Worm (Caenorhabditis elegans) whole organism, late embryonic: ENCODE data around the gene pitr-1.
A peak's percentile ranks its signal among the peaks of the same experiment; 100 is the strongest.

Experiments used
- C08G9.2 ChIP-seq: sonication (generic microtip); optimal IDR thresholded peaks from 2 replicates; lab custom pipeline; 2016; ENCODE audit warnings: mild to moderate bottlenecking, missing genetic modification characterization, moderate library complexity, missing compliant biosample characterization
- F13H6.1 ChIP-seq: sonication (generic microtip); optimal IDR thresholded peaks from 2 replicates; lab custom pipeline; 2016; ENCODE audit warnings: missing genetic modification characterization, missing compliant biosample characterization
- K02D7.2 ChIP-seq: sonication (generic microtip); optimal IDR thresholded peaks from 2 replicates; lab custom pipeline; 2017; ENCODE audit warnings: mild to moderate bottlenecking, missing genetic modification characterization, missing compliant biosample characterization
- K09A11.1 ChIP-seq: sonication (generic microtip); optimal IDR thresholded peaks from 2 replicates; lab custom pipeline; 2017; ENCODE audit warnings: antibody characterized with exemption, mild to moderate bottlenecking, missing genetic modification characterization, missing compliant biosample characterization; ENCODE audit not compliant: insufficient read depth
- T23F11.4 ChIP-seq: fragments of 200-800 bp; sonication (Bioruptor generic); optimal IDR thresholded peaks from 2 replicates; lab custom pipeline; 2018; ENCODE audit warnings: mild to moderate bottlenecking, missing genetic modification characterization, missing compliant biosample characterization
- ahr-1 ChIP-seq: sonication (generic microtip); optimal IDR thresholded peaks from 2 replicates; lab custom pipeline; 2016; ENCODE audit warnings: missing genetic modification characterization, missing compliant biosample characterization
- ama-1 ChIP-seq: fragments of 150-350 bp; optimal IDR thresholded peaks from 2 replicates; lab custom pipeline; 2014
- ceh-14 ChIP-seq: sonication (generic microtip); optimal IDR thresholded peaks from 2 replicates; lab custom pipeline; 2016; ENCODE audit warnings: missing genotype, missing genetic modification characterization, missing compliant biosample characterization
- ceh-18 ChIP-seq: sonication (generic microtip); optimal IDR thresholded peaks from 2 replicates; lab custom pipeline; 2016; ENCODE audit warnings: missing genetic modification characterization, missing compliant biosample characterization
- ceh-22 ChIP-seq: sonication (generic microtip); optimal IDR thresholded peaks from 2 replicates; lab custom pipeline; 2017; ENCODE audit warnings: missing biosample characterization, missing genetic modification characterization
- ceh-30 ChIP-seq: fragments of 150-350 bp; optimal IDR thresholded peaks from 2 replicates; lab custom pipeline; 2014; ENCODE audit warnings: missing biosample characterization, missing genetic modification characterization
- ceh-31 ChIP-seq: sonication (generic microtip); optimal IDR thresholded peaks from 2 replicates; lab custom pipeline; 2016; ENCODE audit warnings: missing genetic modification characterization, missing compliant biosample characterization
- ceh-34 ChIP-seq: sonication (generic microtip); optimal IDR thresholded peaks from 2 replicates; lab custom pipeline; 2016; ENCODE audit warnings: mild to moderate bottlenecking, missing genetic modification characterization, missing compliant biosample characterization
- ceh-48 ChIP-seq: sonication (generic microtip); optimal IDR thresholded peaks from 2 replicates; lab custom pipeline; 2016; ENCODE audit warnings: missing genetic modification characterization, inconsistent platforms, missing compliant biosample characterization
- ceh-9 ChIP-seq: sonication (generic microtip); optimal IDR thresholded peaks from 2 replicates; lab custom pipeline; 2016; ENCODE audit warnings: mild to moderate bottlenecking, missing genetic modification characterization, inconsistent platforms, missing compliant biosample characterization
- che-1 ChIP-seq: sonication (generic microtip); optimal IDR thresholded peaks from 2 replicates; lab custom pipeline; 2016; ENCODE audit warnings: mild to moderate bottlenecking, missing genetic modification characterization, missing compliant biosample characterization
- dve-1 ChIP-seq: sonication (generic microtip); optimal IDR thresholded peaks from 2 replicates; lab custom pipeline; 2017; ENCODE audit warnings: antibody characterized with exemption, mild to moderate bottlenecking, missing genetic modification characterization, missing compliant biosample characterization
- eyg-1 ChIP-seq: sonication (generic microtip); optimal IDR thresholded peaks from 2 replicates; lab custom pipeline; 2016; ENCODE audit warnings: missing genotype, missing genetic modification characterization, missing compliant biosample characterization
- fax-1 ChIP-seq: sonication (generic microtip); optimal IDR thresholded peaks from 2 replicates; lab custom pipeline; 2016; ENCODE audit warnings: missing genotype, missing genetic modification characterization, missing compliant biosample characterization
- fkh-10 ChIP-seq: fragments of 150-350 bp; optimal IDR thresholded peaks from 2 replicates; lab custom pipeline; 2014; ENCODE audit warnings: missing biosample characterization, missing genetic modification reagents, missing genetic modification characterization
- fkh-6 ChIP-seq: sonication (generic microtip); optimal IDR thresholded peaks from 2 replicates; lab custom pipeline; 2016; ENCODE audit warnings: missing genetic modification characterization, missing compliant biosample characterization
- gmeb-2 ChIP-seq: sonication (generic microtip); optimal IDR thresholded peaks from 2 replicates; lab custom pipeline; 2016; ENCODE audit warnings: missing genetic modification characterization, inconsistent platforms, missing compliant biosample characterization
- hlh-15 ChIP-seq: sonication (generic microtip); optimal IDR thresholded peaks from 2 replicates; lab custom pipeline; 2016; ENCODE audit warnings: missing genetic modification characterization, missing compliant biosample characterization
- hlh-30 ChIP-seq: sonication (generic microtip); optimal IDR thresholded peaks from 2 replicates; lab custom pipeline; 2017; ENCODE audit warnings: antibody characterized with exemption, missing genetic modification characterization, missing compliant biosample characterization; ENCODE audit not compliant: insufficient read depth
- lin-11 ChIP-seq: fragments of 200-800 bp; sonication (Bioruptor generic); optimal IDR thresholded peaks from 2 replicates; lab custom pipeline; 2018; ENCODE audit warnings: mild to moderate bottlenecking, missing genetic modification characterization, missing compliant biosample characterization
- madf-2 ChIP-seq: sonication (generic microtip); optimal IDR thresholded peaks from 2 replicates; lab custom pipeline; 2017; ENCODE audit warnings: missing genetic modification characterization, missing compliant biosample characterization
- nfya-1 ChIP-seq: sonication (generic microtip); optimal IDR thresholded peaks from 2 replicates; lab custom pipeline; 2017; ENCODE audit warnings: missing genetic modification characterization, mild to moderate bottlenecking, missing compliant biosample characterization, antibody characterized with exemption, moderate library complexity
- nhr-11 ChIP-seq: fragments of 150-350 bp; optimal IDR thresholded peaks from 2 replicates; lab custom pipeline; 2014; ENCODE audit warnings: missing biosample characterization, missing genetic modification characterization
- nhr-232 ChIP-seq: sonication (generic microtip); optimal IDR thresholded peaks from 2 replicates; lab custom pipeline; 2016; ENCODE audit warnings: missing genetic modification characterization, missing compliant biosample characterization
- npax-4 ChIP-seq: sonication (generic microtip); optimal IDR thresholded peaks from 2 replicates; lab custom pipeline; 2016; ENCODE audit warnings: missing genetic modification characterization, missing compliant biosample characterization
- odd-2 ChIP-seq: sonication (generic microtip); optimal IDR thresholded peaks from 2 replicates; lab custom pipeline; 2017; ENCODE audit warnings: antibody characterized with exemption, mild to moderate bottlenecking, missing genetic modification characterization, missing compliant biosample characterization
- pag-3 ChIP-seq: sonication (generic microtip); optimal IDR thresholded peaks from 2 replicates; lab custom pipeline; 2016; ENCODE audit warnings: missing compliant biosample characterization, missing genetic modification characterization, borderline replicate concordance
- pha-2 ChIP-seq: sonication (generic microtip); optimal IDR thresholded peaks from 2 replicates; lab custom pipeline; 2017; ENCODE audit warnings: mild to moderate bottlenecking, missing genetic modification characterization, missing compliant biosample characterization
- pqm-1 ChIP-seq: sonication (generic microtip); optimal IDR thresholded peaks from 2 replicates; lab custom pipeline; 2016; ENCODE audit warnings: missing genetic modification characterization, missing compliant biosample characterization
- pros-1 ChIP-seq: fragments of 150-350 bp; optimal IDR thresholded peaks from 2 replicates; lab custom pipeline; 2014; ENCODE audit warnings: missing biosample characterization, missing genetic modification reagents, missing genetic modification characterization
- ref-2 ChIP-seq: sonication (generic microtip); optimal IDR thresholded peaks from 2 replicates; lab custom pipeline; 2016; ENCODE audit warnings: missing genetic modification characterization, missing compliant biosample characterization
- rnt-1 ChIP-seq: sonication (generic microtip); optimal IDR thresholded peaks from 2 replicates; lab custom pipeline; 2016; ENCODE audit warnings: missing genetic modification characterization, missing compliant biosample characterization
- sdc-2 ChIP-seq: sonication (generic microtip); optimal IDR thresholded peaks from 2 replicates; lab custom pipeline; 2016; ENCODE audit warnings: missing genotype, missing genetic modification characterization, missing compliant biosample characterization
- tbx-2 ChIP-seq: sonication (generic microtip); optimal IDR thresholded peaks from 2 replicates; lab custom pipeline; 2016; ENCODE audit warnings: missing genetic modification characterization, missing compliant biosample characterization
- ttx-3 ChIP-seq: sonication (generic microtip); optimal IDR thresholded peaks from 2 replicates; lab custom pipeline; 2016; ENCODE audit warnings: missing genetic modification reagents, missing genetic modification characterization, missing compliant biosample characterization
- unc-42 ChIP-seq: sonication (generic microtip); optimal IDR thresholded peaks from 2 replicates; lab custom pipeline; 2016; ENCODE audit warnings: missing genotype, missing genetic modification characterization, missing compliant biosample characterization
- unc-55 ChIP-seq: sonication (generic microtip); optimal IDR thresholded peaks from 2 replicates; lab custom pipeline; 2017; ENCODE audit warnings: missing biosample characterization, missing genetic modification reagents, missing genetic modification characterization
- unc-86 ChIP-seq: sonication (generic microtip); optimal IDR thresholded peaks from 2 replicates; lab custom pipeline; 2016; ENCODE audit warnings: missing genetic modification characterization, missing compliant biosample characterization
- ztf-16 ChIP-seq: sonication (generic microtip); optimal IDR thresholded peaks from 2 replicates; lab custom pipeline; 2017; ENCODE audit warnings: missing genetic modification characterization, missing compliant biosample characterization

The pitr-1 gene

ce11 chrIV:7402077-7402476 is 8.2 kb downstream of the pitr-1 start (continued):
- TF ChIP-seq F13H6.1 (tag; lab: Kevin White, UChicago) (no peak), nhr-11 (tag; lab: Kevin White, UChicago) (no peak), madf-2 (tag; lab: Kevin White, UChicago) (peak; percentile 22), unc-55 (GFP tag; lab: Kevin White, UChicago) (peak; percentile 48), lin-11 (tag; lab: Kevin White, UChicago) (no peak), nhr-232 (tag; lab: Kevin White, UChicago) (no peak), odd-2 (tag; lab: Kevin White, UChicago) (no peak), ama-1 (lab: Kevin White, UChicago) (no peak), fax-1 (tag; lab: Kevin White, UChicago) (peak; percentile 41), ttx-3 (tag; lab: Kevin White, UChicago) (no peak), che-1 (no peak), ceh-30 (tag; lab: Kevin White, UChicago) (no peak), dve-1 (tag; lab: Kevin White, UChicago) (no peak), ref-2 (tag; lab: Kevin White, UChicago) (no peak), unc-86 (tag; lab: Kevin White, UChicago) (no peak), ceh-22 (no peak), npax-4 (tag; lab: Kevin White, UChicago) (no peak), pqm-1 (tag; lab: Kevin White, UChicago) (no peak), fkh-10 (GFP tag; lab: Kevin White, UChicago) (peak; percentile 58), rnt-1 (tag; lab: Kevin White, UChicago) (peak; percentile 56), ceh-14 (peak; percentile 76), pag-3 (tag; lab: Kevin White, UChicago) (peak; percentile 54), ztf-16 (tag; lab: Kevin White, UChicago) (no peak), ceh-18 (peak; percentile 71), hlh-15 (tag; lab: Kevin White, UChicago) (no peak), T23F11.4 (GFP tag; lab: Kevin White, UChicago) (no peak), ceh-34 (peak; percentile 66), K09A11.1 (tag; lab: Kevin White, UChicago) (no peak), nfya-1 (peak; percentile 87), C08G9.2 (no peak), gmeb-2 (no peak), tbx-2 (tag; lab: Kevin White, UChicago) (peak; percentile 75), pha-2 (tag; lab: Kevin White, UChicago) (no peak), eyg-1 (tag; lab: Kevin White, UChicago) (no peak), sdc-2 (tag; lab: Kevin White, UChicago) (peak; percentile 6), unc-42 (peak; percentile 67)

DNA sequence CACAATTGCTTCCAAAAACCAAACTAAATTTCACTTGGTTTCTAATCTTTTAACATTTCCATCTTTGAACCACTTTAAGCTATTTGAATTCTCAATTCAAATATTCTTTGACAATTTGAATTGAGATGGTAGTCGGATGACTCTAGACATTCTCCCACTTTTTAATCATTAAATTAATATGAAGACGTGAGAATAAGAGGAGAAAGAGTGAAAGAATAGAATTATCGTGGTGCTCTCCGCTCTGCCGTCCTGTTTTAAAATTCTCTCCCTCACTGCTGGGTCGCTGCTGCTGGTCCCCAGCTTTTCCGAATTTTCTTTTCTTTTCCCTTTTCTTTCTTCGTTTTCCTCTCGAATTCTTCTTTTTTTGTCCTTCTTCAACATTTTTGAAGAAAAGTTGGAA is 9.5 kb downstream of the pitr-1 start:
- TF ChIP-seq ceh-48 (tag; lab: Kevin White, UChicago) (no peak), fkh-6 (tag; lab: Kevin White, UChicago) (no peak), K02D7.2 (tag; lab: Kevin White, UChicago) (no peak), ceh-31 (peak; percentile 11), unc-42 (peak; percentile 61)

DNA sequence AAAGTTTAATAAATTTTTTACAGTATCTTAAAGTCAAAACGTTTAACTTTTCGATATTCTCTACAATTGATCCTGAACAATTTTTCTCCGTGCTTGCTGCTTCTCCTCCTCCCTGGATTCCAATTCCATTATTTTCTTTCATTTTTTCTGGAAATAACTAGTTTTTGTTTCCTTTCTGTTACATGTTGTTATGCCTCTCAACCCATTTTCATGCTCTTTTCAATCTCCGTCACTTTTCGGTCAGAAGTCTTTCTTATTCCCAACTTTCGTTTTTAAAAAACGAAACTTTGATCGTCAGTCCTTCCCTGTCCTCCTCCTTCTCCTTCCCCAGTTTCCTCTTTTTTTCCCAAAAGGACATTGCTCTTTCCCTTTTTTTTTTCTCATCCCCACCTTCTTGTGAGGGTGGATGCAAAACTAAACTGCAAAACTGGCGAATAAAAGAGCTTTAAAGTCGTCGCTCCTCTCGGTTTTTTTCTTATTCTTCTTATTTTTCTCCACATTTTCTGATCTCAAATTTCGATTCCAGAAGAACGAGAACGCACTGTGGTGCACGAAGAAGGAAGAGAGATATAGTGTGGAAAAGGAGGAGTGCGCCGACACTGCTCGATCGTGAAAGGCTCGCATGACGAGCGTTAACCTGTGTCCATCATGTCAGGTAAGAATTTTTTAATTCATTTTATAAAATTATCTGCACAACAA is 11.2 kb downstream of the pitr-1 start, which contains the start of the genes C48A7.16 and egl-19:
TSS of gene C48A7.16 (plus strand) at position 544 of the 699 bp plus-strand sequence.
TSS of gene egl-19 (plus strand) at position 649 of the 699 bp plus-strand sequence.
- TF ChIP-seq ceh-9 (tag; lab: Kevin White, UChicago) (no peak), pros-1 (tag; lab: Kevin White, UChicago) (no peak), ref-2 (tag; lab: Kevin White, UChicago) (no peak), hlh-30 (no peak), ahr-1 (tag; lab: Kevin White, UChicago) (no peak)
